Worm (Caenorhabditis elegans) whole organism, L4/young adult: ENCODE results near the gene C27H5.12.

Experiments
- W03F9.2 ChIP-seq: fragments of 150-350 bp; optimal IDR thresholded peaks from 2 replicates; lab custom pipeline; 2014; ENCODE audit warnings: missing biosample characterization, missing genetic modification characterization
- dao-5 ChIP-seq: sonication (generic microtip); optimal IDR thresholded peaks from 2 replicates; lab custom pipeline; 2016; ENCODE audit warnings: missing genotype, missing genetic modification characterization, moderate library complexity, missing compliant biosample characterization
- him-1 ChIP-seq: sonication (generic microtip); optimal IDR thresholded peaks from 2 replicates; lab custom pipeline; 2016; ENCODE audit warnings: missing genotype, missing genetic modification reagents, missing genetic modification characterization, missing compliant biosample characterization

DNA sequence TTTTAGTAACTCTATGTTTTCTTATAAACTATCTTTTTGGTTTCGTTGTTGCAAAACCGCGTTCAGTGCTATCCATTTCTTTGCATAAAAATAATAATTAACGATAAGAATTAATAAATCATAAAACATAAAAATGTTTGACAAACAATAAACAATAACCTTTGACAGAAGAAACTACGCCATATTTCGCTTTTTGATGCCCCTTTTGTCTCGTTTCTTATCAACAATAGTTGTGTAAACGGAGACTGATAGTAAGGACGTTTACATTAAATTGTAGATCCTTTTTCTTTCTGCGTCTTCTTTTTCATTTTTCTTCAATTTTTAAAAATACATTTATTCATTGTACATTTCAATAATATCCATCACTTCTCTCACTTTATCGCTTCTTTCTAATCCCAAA, 22.3 kb downstream of the C27H5.12 start:
- TF ChIP-seq W03F9.2 (tag; lab: Kevin White, UChicago) (no peak), dao-5 (no peak), him-1 (tag; lab: Kevin White, UChicago) (no peak)
